Fruit fly (Drosophila melanogaster): ENCODE results near the gene CG32284.

CG32284 gene

DNA sequence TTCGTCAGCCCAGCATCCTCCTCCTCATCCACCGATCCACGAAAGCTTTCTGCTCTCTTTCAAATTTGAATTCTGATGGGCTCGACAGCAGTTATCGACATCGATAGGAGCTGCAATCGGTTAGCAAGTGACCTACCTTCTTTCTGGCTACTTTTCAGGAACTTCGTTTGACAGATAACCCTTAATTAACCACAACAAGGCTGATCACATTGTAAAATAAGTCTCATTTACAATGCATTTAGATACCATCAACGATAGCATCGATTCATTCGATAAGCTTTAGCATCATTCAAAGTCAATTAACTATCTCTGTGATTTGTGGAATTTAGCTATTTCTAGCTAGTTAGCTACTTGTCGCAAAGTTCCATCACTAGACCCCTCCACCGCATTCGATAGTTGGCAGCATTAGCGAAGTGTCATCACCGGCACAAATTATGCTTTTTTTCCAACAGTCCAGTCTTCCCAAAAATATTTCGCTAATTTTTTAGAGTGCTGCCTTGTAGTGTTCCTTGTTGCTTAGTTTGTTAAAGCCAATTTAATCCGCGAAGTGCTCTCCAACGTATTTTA lies 7.9 kb upstream of the CG32284 start, which contains the start of the genes MnM and Girdin (continued):
- TF ChIP-seq NK7.1 (GFP tag; optimal IDR thresholded peaks at IDR 0.05) (no peak), Dp (GFP tag; optimal IDR thresholded peaks at IDR 0.05) (peak; percentile 84), ERR (GFP tag; optimal IDR thresholded peaks at IDR 0.05) (peak; percentile 55), jumu (GFP tag; optimal IDR thresholded peaks at IDR 0.05) (peak; percentile 86), NFAT (GFP tag; IDR thresholded peaks at IDR 0.05) (peak; percentile 62; the same call in 1 of the 2 replicates), CG11723 (GFP tag; optimal IDR thresholded peaks at IDR 0.05) (no peak), H15 (GFP tag; IDR thresholded peaks at IDR 0.05) (no peak), CG17359 (tag; optimal IDR thresholded peaks at IDR 0.05) (no peak), nerfin-2 (GFP tag; IDR thresholded peaks at IDR 0.05; ENCODE audit: partially characterized antibody) (peak; percentile 59), Drgx (GFP tag; IDR thresholded peaks at IDR 0.05) (no peak), CG34376 (GFP tag; optimal IDR thresholded peaks at IDR 0.05) (peak; percentile 58), Max (GFP tag; optimal IDR thresholded peaks at IDR 0.05) (peak; percentile 43), CG30431 (GFP tag; optimal IDR thresholded peaks at IDR 0.05) (peak; percentile 15), CG13894 (tag; optimal IDR thresholded peaks at IDR 0.05) (no peak), CG8290 (GFP tag; optimal IDR thresholded peaks at IDR 0.05) (peak; percentile 41), CG8290 (tag; optimal IDR thresholded peaks at IDR 0.05) (peak in 1 of 2 experiments; percentile 25), CG6854 (GFP tag; optimal IDR thresholded peaks at IDR 0.05) (no peak), CG13424 (tag; optimal IDR thresholded peaks at IDR 0.05) (peak; percentile 70), HLH4C (GFP tag; IDR thresholded peaks at IDR 0.05; ENCODE audit: partially characterized antibody) (peak; percentile 88), eyg (GFP tag; optimal IDR thresholded peaks at IDR 0.05) (no peak), psq (GFP tag; optimal IDR thresholded peaks at IDR 0.05) (no peak), CG13296 (GFP tag; optimal IDR thresholded peaks at IDR 0.05) (no peak), CG3065 (GFP tag; optimal IDR thresholded peaks at IDR 0.05) (no peak), E2f2 (GFP tag; IDR thresholded peaks at IDR 0.05) (peak; percentile 84), CG5180 (GFP tag; optimal IDR thresholded peaks at IDR 0.05) (no peak), sisA (GFP tag; IDR thresholded peaks at IDR 0.05) (peak; percentile 56), cwo (GFP tag; optimal IDR thresholded peaks at IDR 0.05) (no peak), CG8765 (GFP tag; IDR thresholded peaks at IDR 0.05) (no peak), Hand (GFP tag; optimal IDR thresholded peaks at IDR 0.05) (no peak), CG17829 (tag; optimal IDR thresholded peaks at IDR 0.05) (peak; percentile 71), Hr39 (optimal IDR thresholded peaks at IDR 0.05) (no peak), Asciz (GFP tag; optimal IDR thresholded peaks at IDR 0.05) (no peak), Hmx (GFP tag; optimal IDR thresholded peaks at IDR 0.05) (no peak), vfl (GFP tag; optimal IDR thresholded peaks at IDR 0.05) (peak; percentile 56), CG18476 (GFP tag; optimal IDR thresholded peaks at IDR 0.05) (no peak), CG8944 (GFP tag; optimal IDR thresholded peaks at IDR 0.05) (peak; percentile 66), lbe (GFP tag; optimal IDR thresholded peaks at IDR 0.05) (no peak), ftz-f1 (GFP tag; optimal IDR thresholded peaks at IDR 0.05) (no peak), CG15011 (GFP tag; optimal IDR thresholded peaks at IDR 0.05) (no peak), CG10147 (GFP tag; optimal IDR thresholded peaks at IDR 0.05) (no peak), fru (optimal IDR thresholded peaks at IDR 0.05) (no peak), sob (GFP tag; IDR thresholded peaks at IDR 0.05) (peak; percentile 62), CG4707 (GFP tag; optimal IDR thresholded peaks at IDR 0.05) (no peak), dysf (GFP tag; IDR thresholded peaks at IDR 0.05) (peak; percentile 64; the same call in 2 of the 3 replicates), ewg (GFP tag; optimal IDR thresholded peaks at IDR 0.05) (peak; percentile 10), CG4617 (GFP tag; optimal IDR thresholded peaks at IDR 0.05; ENCODE audit: borderline replicate concordance) (peak; percentile 84), Dek (tag; optimal IDR thresholded peaks at IDR 0.05) (peak; percentile 29), rib (GFP tag; IDR thresholded peaks at IDR 0.05) (no peak), br (optimal IDR thresholded peaks at IDR 0.05) (no peak), CG6272 (GFP tag; IDR thresholded peaks at IDR 0.05) (peak; percentile 41; the same call in 1 of the 2 replicates), jigr1 (GFP tag; IDR thresholded peaks at IDR 0.05) (no peak), Xrp1 (GFP tag; IDR thresholded peaks at IDR 0.05) (peak; percentile 41; the same call in 1 of the 2 replicates)

All from whole organism, embryonic.